Fruit fly (Drosophila melanogaster) S2 (cell line): ENCODE results near the gene slp2.

Experiments
- CG8478 ChIP-seq: fragments of >200 bp; optimal IDR thresholded peaks from 2 replicates; lab custom pipeline; 2018
- CTCF ChIP-seq, 2 experiments: fragments of >200 bp; optimal IDR thresholded peaks; 2 replicates each; lab custom pipeline; 2018

DNA sequence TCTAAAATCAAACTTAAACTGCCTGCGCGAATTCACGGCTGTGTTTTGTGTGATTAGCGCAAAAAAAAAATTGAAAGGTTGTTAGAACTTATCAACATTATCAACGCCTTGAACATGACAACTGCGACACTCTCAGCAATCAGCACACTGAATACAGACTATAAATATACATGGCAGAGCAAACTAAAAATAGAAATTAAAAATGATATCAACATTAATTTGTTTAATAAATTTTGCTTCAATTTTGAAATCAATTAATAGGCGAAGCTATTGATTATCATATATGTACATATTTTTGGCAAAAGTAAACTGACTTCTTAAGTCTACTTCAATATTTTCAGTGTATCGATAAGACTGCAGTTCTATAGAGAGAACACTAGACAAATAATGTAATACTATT lies 43.4 kb downstream of the slp2 start:
- TF ChIP-seq CG8478 (lab: Kevin White, UChicago) (no peak), CTCF (optimal IDR thresholded peaks at IDR 0.05; lab: Kevin White, UChicago) (no peak)
